Fruit fly (Drosophila melanogaster) whole organism: ENCODE measurements around the gene Sb.

Experiments
- Dll ChIP-seq: fragments of >200 bp; optimal IDR thresholded peaks from 2 replicates; lab custom pipeline; 2017
- EcR ChIP-seq, 2 experiments: fragments of >200 bp; optimal IDR thresholded peaks; 2 replicates each; lab custom pipeline; 2017; ENCODE audit warnings: missing biosample characterization in 2 of 2, missing genetic modification characterization in 2 of 2, missing genetic modification reagents in 2 of 2
- pan ChIP-seq: fragments of >200 bp; optimal IDR thresholded peaks from 2 replicates; lab custom pipeline; 2017
- psq ChIP-seq: fragments of >200 bp; optimal IDR thresholded peaks from 2 replicates; lab custom pipeline; 2017
- usp ChIP-seq: fragments of >200 bp; optimal IDR thresholded peaks from 2 replicates; lab custom pipeline; 2017; ENCODE audit warnings: missing biosample characterization, missing genetic modification characterization, mixed read lengths

DNA sequence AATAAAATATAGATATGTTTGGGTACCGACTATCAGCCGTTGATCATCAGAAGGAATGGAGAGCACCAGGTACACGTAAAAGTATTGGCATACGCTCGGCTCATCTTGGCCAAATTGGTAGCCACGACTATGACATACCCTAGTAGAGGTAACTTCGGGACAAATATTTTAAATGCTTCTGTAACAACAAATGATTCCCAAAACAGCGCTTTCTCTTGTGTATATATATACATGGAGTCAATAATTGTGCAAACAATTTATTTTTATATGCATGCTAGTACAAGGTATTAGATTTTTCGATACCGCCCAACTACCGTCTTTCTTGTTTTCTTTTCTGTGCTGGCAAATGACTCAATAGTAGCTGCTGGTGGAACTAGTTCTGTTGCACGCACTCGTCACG is 3.5 kb downstream of the Sb start:
- TF ChIP-seq pan (lab: Kevin White, UChicago) (no peak), Dll (no peak), psq (no peak), usp (GFP tag; lab: Kevin White, UChicago) (no peak), EcR (GFP tag; optimal IDR thresholded peaks at IDR 0.05; lab: Kevin White, UChicago) (no peak)
